Fruit fly (Drosophila melanogaster): ENCODE results near the gene tim.
A peak's percentile ranks its signal among the peaks of the same experiment; 100 is the strongest.

Gene tim

DNA sequence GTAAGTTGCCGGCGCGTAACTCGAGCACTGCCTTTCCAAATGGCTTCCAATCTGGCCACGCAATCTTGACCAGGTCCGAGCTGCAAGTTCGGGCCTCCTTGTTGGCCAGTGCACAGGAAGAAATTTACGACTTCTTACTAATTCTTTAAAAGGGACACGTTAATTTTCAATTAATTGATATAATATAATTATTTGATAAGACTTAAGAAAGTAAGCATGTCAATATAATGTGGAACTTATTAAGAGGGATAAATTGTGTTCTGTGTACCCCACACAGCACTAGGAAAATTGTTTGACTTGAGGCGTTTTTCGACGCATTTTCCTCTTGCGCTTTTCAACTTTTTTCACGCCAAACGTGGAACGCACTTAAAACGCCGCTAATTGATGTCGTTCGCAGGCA is 22.4 kb downstream of the tim start:
- TF ChIP-seq z (GFP tag; IDR thresholded peaks at IDR 0.05) = no peak
- TF ChIP-seq Drgx (GFP tag; IDR thresholded peaks at IDR 0.05) = peak; percentile 32; the same call in 1 of the 2 replicates

DNA sequence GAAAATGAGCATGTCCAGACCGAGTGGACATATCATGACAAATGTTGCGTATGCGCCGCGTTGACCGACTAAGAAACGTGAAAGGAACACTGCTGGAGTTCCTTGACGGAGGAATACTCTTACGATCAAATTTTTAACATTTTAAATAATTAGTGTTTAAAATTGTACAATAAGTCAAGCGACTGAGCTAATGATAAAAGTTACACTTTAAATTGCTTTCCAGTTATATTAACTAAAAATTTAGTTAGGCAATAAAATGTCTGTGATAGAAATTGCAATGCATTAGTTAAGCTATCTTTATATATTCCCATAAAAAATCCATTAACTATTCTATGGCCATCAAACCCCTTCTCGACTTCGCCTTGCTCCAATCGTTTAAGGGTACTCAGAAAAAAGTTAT is 23.2 kb downstream of the tim start:
- TF ChIP-seq ara (GFP tag; IDR thresholded peaks at IDR 0.05) = no peak

DNA sequence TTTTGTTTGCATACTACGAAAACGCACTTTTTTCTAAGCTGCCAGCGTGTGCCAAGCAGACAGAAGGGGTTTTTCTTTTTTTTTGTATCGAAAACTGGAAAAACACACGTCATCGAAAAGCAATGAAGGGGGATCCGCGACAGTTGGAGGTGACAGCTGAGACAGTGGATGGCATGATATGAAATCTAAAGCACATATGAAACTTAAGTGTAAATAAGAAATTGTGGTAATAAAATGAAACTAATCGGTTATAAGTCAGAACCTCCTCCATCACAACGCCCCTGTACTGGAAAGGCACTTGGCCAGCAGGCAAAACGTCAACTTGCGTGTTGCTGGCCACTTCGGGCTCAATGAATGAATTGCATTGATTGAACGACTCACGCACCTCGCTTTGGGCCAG is 24.2 kb downstream of the tim start:
- TF ChIP-seq CG4282 (GFP tag; optimal IDR thresholded peaks at IDR 0.05) = no peak
- TF ChIP-seq onecut (GFP tag; IDR thresholded peaks at IDR 0.05) = no peak
- TF ChIP-seq Drgx (GFP tag; IDR thresholded peaks at IDR 0.05) = peak; percentile 46
- no peak for TF ChIP-seq CG17829 (tag; optimal IDR thresholded peaks at IDR 0.05)
- no peak for TF ChIP-seq dpn (GFP tag; optimal IDR thresholded peaks at IDR 0.05)
- no peak for TF ChIP-seq Dip3 (GFP tag; optimal IDR thresholded peaks at IDR 0.05)
- TF ChIP-seq HmgD (GFP tag; optimal IDR thresholded peaks at IDR 0.05) = no peak
- TF ChIP-seq knrl (GFP tag; IDR thresholded peaks at IDR 0.05; ENCODE audit: partially characterized antibody) = peak; percentile 22; the same call in 1 of the 3 replicates
- peak; percentile 30 for TF ChIP-seq Ets65A (GFP tag)
- no peak for TF ChIP-seq eyg (GFP tag; optimal IDR thresholded peaks at IDR 0.05)
- no peak for TF ChIP-seq CG16863 (GFP tag; optimal IDR thresholded peaks at IDR 0.05)
- no peak for TF ChIP-seq crp (GFP tag; optimal IDR thresholded peaks at IDR 0.05)
- TF ChIP-seq Side (GFP tag; optimal IDR thresholded peaks at IDR 0.05) = no peak
- TF ChIP-seq CG18764 (GFP tag; optimal IDR thresholded peaks at IDR 0.05) = no peak

DNA sequence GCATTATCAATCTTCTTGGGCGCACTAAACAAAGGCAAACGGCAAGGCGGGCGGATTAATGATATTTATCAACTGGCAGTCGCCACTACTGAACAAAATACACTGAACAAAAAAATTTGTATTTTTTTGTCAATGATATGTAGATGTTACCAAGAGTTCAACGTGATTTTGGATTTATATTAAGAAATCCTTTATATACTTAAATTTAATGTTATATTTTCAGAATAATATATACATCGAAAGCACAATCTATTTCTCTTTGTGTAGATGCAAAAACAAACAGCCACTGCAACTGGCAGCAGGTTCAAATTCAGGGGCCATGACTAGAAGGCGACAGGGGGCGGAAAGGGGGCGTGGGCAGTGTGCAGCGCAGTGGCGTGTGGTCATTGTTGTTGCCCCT is 25.2 kb downstream of the tim start:
- TF ChIP-seq sens (GFP tag) (peak; percentile 1), prd (optimal IDR thresholded peaks at IDR 0.05) (no peak), prd (GFP tag; IDR thresholded peaks at IDR 0.05) (peak; percentile 39; the same call in 1 of the 3 replicates), CG11456 (GFP tag; IDR thresholded peaks at IDR 0.05) (0 out of 3 replicates have a peak, but pooled peaks have one; percentile 15), hkb (optimal IDR thresholded peaks at IDR 0.05) (no peak), hkb (GFP tag; IDR thresholded peaks at IDR 0.05) (0 out of 2 replicates have a peak, but pooled peaks have one; percentile 16), CG4424 (GFP tag; optimal IDR thresholded peaks at IDR 0.05) (peak; percentile 4), CG13424 (tag; optimal IDR thresholded peaks at IDR 0.05) (peak; percentile 22), ham (GFP tag; IDR thresholded peaks at IDR 0.05) (no peak), Med (GFP tag) (no peak), nmo (GFP tag; optimal IDR thresholded peaks at IDR 0.05) (peak; percentile 30), zen (tag; optimal IDR thresholded peaks at IDR 0.05) (peak; percentile 23), Blimp-1 (GFP tag; optimal IDR thresholded peaks at IDR 0.05) (peak; percentile 32), CoRest (tag; optimal IDR thresholded peaks at IDR 0.05) (peak; percentile 10), ase (GFP tag; IDR thresholded peaks at IDR 0.05) (0 out of 3 replicates have a peak, but pooled peaks have one; percentile 32), CG8388 (GFP tag; optimal IDR thresholded peaks at IDR 0.05) (peak; percentile 4), CG7786 (GFP tag; optimal IDR thresholded peaks at IDR 0.05) (no peak), corto (GFP tag; optimal IDR thresholded peaks at IDR 0.05) (no peak), vvl (GFP tag; IDR thresholded peaks at IDR 0.05) (peak; percentile 45; the same call in 1 of the 2 replicates), Ptx1 (GFP tag; IDR thresholded peaks at IDR 0.05) (peak; percentile 41; the same call in 1 of the 2 replicates), crol (GFP tag; IDR thresholded peaks at IDR 0.05) (0 out of 2 replicates have a peak, but pooled peaks have one; percentile 16), dysf (GFP tag; IDR thresholded peaks at IDR 0.05) (no peak), Xrp1 (GFP tag; IDR thresholded peaks at IDR 0.05) (peak; percentile 35; the same call in 1 of the 2 replicates), CG8089 (GFP tag; optimal IDR thresholded peaks at IDR 0.05) (no peak), ci (GFP tag; IDR thresholded peaks at IDR 0.05) (0 out of 3 replicates have a peak, but pooled peaks have one; percentile 30), amos (GFP tag; IDR thresholded peaks at IDR 0.05; ENCODE audit: partially characterized antibody) (no peak), fd96Cb (tag; optimal IDR thresholded peaks at IDR 0.05) (peak; percentile 32), Oaz (GFP tag; IDR thresholded peaks at IDR 0.05) (no peak), mirr (GFP tag; optimal IDR thresholded peaks at IDR 0.05) (no peak), CG6175 (GFP tag; IDR thresholded peaks at IDR 0.05) (no peak), CG6272 (GFP tag; IDR thresholded peaks at IDR 0.05) (no peak), bcd (GFP tag; optimal IDR thresholded peaks at IDR 0.05) (peak; percentile 0)
